Worm (Caenorhabditis elegans) whole organism, late embryonic: ENCODE data around the gene mpz-3.
A peak's percentile ranks its signal among the peaks of the same experiment; 100 is the strongest.

Experiments used
- C08G9.2 ChIP-seq: sonication (generic microtip); optimal IDR thresholded peaks from 2 replicates; lab custom pipeline; 2016; ENCODE audit warnings: mild to moderate bottlenecking, missing genetic modification characterization, moderate library complexity, missing compliant biosample characterization
- C38D4.7 ChIP-seq: fragments of 200-800 bp; sonication (Bioruptor generic); optimal IDR thresholded peaks from 2 replicates; lab custom pipeline; 2018; ENCODE audit warnings: mild to moderate bottlenecking, missing genetic modification characterization, moderate library complexity, missing compliant biosample characterization
- F13H6.1 ChIP-seq: sonication (generic microtip); optimal IDR thresholded peaks from 2 replicates; lab custom pipeline; 2016; ENCODE audit warnings: missing genetic modification characterization, missing compliant biosample characterization
- K02D7.2 ChIP-seq: sonication (generic microtip); optimal IDR thresholded peaks from 2 replicates; lab custom pipeline; 2017; ENCODE audit warnings: mild to moderate bottlenecking, missing genetic modification characterization, missing compliant biosample characterization
- K09A11.1 ChIP-seq: sonication (generic microtip); optimal IDR thresholded peaks from 2 replicates; lab custom pipeline; 2017; ENCODE audit warnings: antibody characterized with exemption, mild to moderate bottlenecking, missing genetic modification characterization, missing compliant biosample characterization; ENCODE audit not compliant: insufficient read depth
- T23F11.4 ChIP-seq: fragments of 200-800 bp; sonication (Bioruptor generic); optimal IDR thresholded peaks from 2 replicates; lab custom pipeline; 2018; ENCODE audit warnings: mild to moderate bottlenecking, missing genetic modification characterization, missing compliant biosample characterization
- Y22D7AL.16 ChIP-seq: sonication (generic microtip); optimal IDR thresholded peaks from 2 replicates; lab custom pipeline; 2016; ENCODE audit warnings: missing genetic modification characterization, missing compliant biosample characterization
- ahr-1 ChIP-seq: sonication (generic microtip); optimal IDR thresholded peaks from 2 replicates; lab custom pipeline; 2016; ENCODE audit warnings: missing genetic modification characterization, missing compliant biosample characterization
- ama-1 ChIP-seq: fragments of 150-350 bp; optimal IDR thresholded peaks from 2 replicates; lab custom pipeline; 2014
- ceh-14 ChIP-seq: sonication (generic microtip); optimal IDR thresholded peaks from 2 replicates; lab custom pipeline; 2016; ENCODE audit warnings: missing genotype, missing genetic modification characterization, missing compliant biosample characterization
- ceh-18 ChIP-seq: sonication (generic microtip); optimal IDR thresholded peaks from 2 replicates; lab custom pipeline; 2016; ENCODE audit warnings: missing genetic modification characterization, missing compliant biosample characterization
- ceh-19 ChIP-seq: fragments of 200-800 bp; sonication (Bioruptor generic); optimal IDR thresholded peaks from 2 replicates; lab custom pipeline; 2018; ENCODE audit warnings: mild to moderate bottlenecking, missing genetic modification characterization, missing compliant biosample characterization
- ceh-2 ChIP-seq: sonication (generic microtip); optimal IDR thresholded peaks from 2 replicates; lab custom pipeline; 2016; ENCODE audit warnings: missing genotype, missing genetic modification characterization, missing compliant biosample characterization
- ceh-30 ChIP-seq: fragments of 150-350 bp; optimal IDR thresholded peaks from 2 replicates; lab custom pipeline; 2014; ENCODE audit warnings: missing biosample characterization, missing genetic modification characterization
- ceh-45 ChIP-seq: fragments of 200-800 bp; sonication (Bioruptor generic); IDR thresholded peaks from 2 replicates; pipeline ENCODE4 v1.3.6; 2022; ENCODE audit warnings: missing genetic modification reagents, missing genetic modification characterization, missing compliant biosample characterization
- ceh-48 ChIP-seq: sonication (generic microtip); optimal IDR thresholded peaks from 2 replicates; lab custom pipeline; 2016; ENCODE audit warnings: missing genetic modification characterization, inconsistent platforms, missing compliant biosample characterization
- ceh-6 ChIP-seq: fragments of 200-800 bp; sonication (Bioruptor generic); optimal IDR thresholded peaks from 2 replicates; lab custom pipeline; 2018; ENCODE audit warnings: mild to moderate bottlenecking, missing genetic modification characterization, missing compliant biosample characterization
- che-1 ChIP-seq: sonication (generic microtip); optimal IDR thresholded peaks from 2 replicates; lab custom pipeline; 2016; ENCODE audit warnings: mild to moderate bottlenecking, missing genetic modification characterization, missing compliant biosample characterization
- elt-2 ChIP-seq: sonication (generic microtip); optimal IDR thresholded peaks from 2 replicates; lab custom pipeline; 2016; ENCODE audit warnings: missing genetic modification reagents, missing genetic modification characterization, missing compliant biosample characterization
- elt-4 ChIP-seq: sonication (generic microtip); optimal IDR thresholded peaks from 2 replicates; lab custom pipeline; 2016; ENCODE audit warnings: missing genetic modification characterization, missing compliant biosample characterization
- ets-4 ChIP-seq: sonication (generic microtip); optimal IDR thresholded peaks from 2 replicates; lab custom pipeline; 2016; ENCODE audit warnings: missing genetic modification characterization, missing compliant biosample characterization
- fkh-10 ChIP-seq: fragments of 150-350 bp; optimal IDR thresholded peaks from 2 replicates; lab custom pipeline; 2014; ENCODE audit warnings: missing biosample characterization, missing genetic modification reagents, missing genetic modification characterization
- fkh-6 ChIP-seq: sonication (generic microtip); optimal IDR thresholded peaks from 2 replicates; lab custom pipeline; 2016; ENCODE audit warnings: missing genetic modification characterization, missing compliant biosample characterization
- hlh-13 ChIP-seq: fragments of 200-800 bp; sonication (Bioruptor generic); optimal IDR thresholded peaks from 2 replicates; lab custom pipeline; 2018; ENCODE audit warnings: mild to moderate bottlenecking, missing genetic modification characterization, missing compliant biosample characterization
- hlh-15 ChIP-seq: sonication (generic microtip); optimal IDR thresholded peaks from 2 replicates; lab custom pipeline; 2016; ENCODE audit warnings: missing genetic modification characterization, missing compliant biosample characterization
- hlh-8 ChIP-seq: sonication (generic microtip); optimal IDR thresholded peaks from 2 replicates; lab custom pipeline; 2016; ENCODE audit warnings: missing genotype, missing genetic modification characterization, missing compliant biosample characterization
- madf-2 ChIP-seq: sonication (generic microtip); optimal IDR thresholded peaks from 2 replicates; lab custom pipeline; 2017; ENCODE audit warnings: missing genetic modification characterization, missing compliant biosample characterization
- nfya-1 ChIP-seq: sonication (generic microtip); optimal IDR thresholded peaks from 2 replicates; lab custom pipeline; 2017; ENCODE audit warnings: missing genetic modification characterization, mild to moderate bottlenecking, missing compliant biosample characterization, antibody characterized with exemption, moderate library complexity
- nhr-11 ChIP-seq: fragments of 150-350 bp; optimal IDR thresholded peaks from 2 replicates; lab custom pipeline; 2014; ENCODE audit warnings: missing biosample characterization, missing genetic modification characterization
- pag-3 ChIP-seq: sonication (generic microtip); optimal IDR thresholded peaks from 2 replicates; lab custom pipeline; 2016; ENCODE audit warnings: missing compliant biosample characterization, missing genetic modification characterization, borderline replicate concordance
- pat-9 ChIP-seq: fragments of 200-800 bp; sonication (Bioruptor generic); optimal IDR thresholded peaks from 2 replicates; lab custom pipeline; 2018; ENCODE audit warnings: mild to moderate bottlenecking, missing genetic modification characterization, moderate library complexity, missing compliant biosample characterization
- pax-1 ChIP-seq: fragments of 150-350 bp; optimal IDR thresholded peaks from 2 replicates; lab custom pipeline; 2014; ENCODE audit warnings: missing biosample characterization, missing genetic modification characterization
- pros-1 ChIP-seq: fragments of 150-350 bp; optimal IDR thresholded peaks from 2 replicates; lab custom pipeline; 2014; ENCODE audit warnings: missing biosample characterization, missing genetic modification reagents, missing genetic modification characterization
- ref-2 ChIP-seq: sonication (generic microtip); optimal IDR thresholded peaks from 2 replicates; lab custom pipeline; 2016; ENCODE audit warnings: missing genetic modification characterization, missing compliant biosample characterization
- sdc-2 ChIP-seq: sonication (generic microtip); optimal IDR thresholded peaks from 2 replicates; lab custom pipeline; 2016; ENCODE audit warnings: missing genotype, missing genetic modification characterization, missing compliant biosample characterization
- sox-2 ChIP-seq: fragments of 200-800 bp; sonication (Bioruptor generic); IDR thresholded peaks from 2 replicates; pipeline ENCODE4 v1.3.6; 2022; ENCODE audit warnings: missing genetic modification reagents, missing genetic modification characterization, missing compliant biosample characterization
- tbx-7 ChIP-seq: sonication (generic microtip); optimal IDR thresholded peaks from 2 replicates; lab custom pipeline; 2016; ENCODE audit warnings: missing genotype, missing genetic modification characterization, missing compliant biosample characterization
- ttx-3 ChIP-seq: sonication (generic microtip); optimal IDR thresholded peaks from 2 replicates; lab custom pipeline; 2016; ENCODE audit warnings: missing genetic modification reagents, missing genetic modification characterization, missing compliant biosample characterization
- unc-42 ChIP-seq: sonication (generic microtip); optimal IDR thresholded peaks from 2 replicates; lab custom pipeline; 2016; ENCODE audit warnings: missing genotype, missing genetic modification characterization, missing compliant biosample characterization
- unc-86 ChIP-seq: sonication (generic microtip); optimal IDR thresholded peaks from 2 replicates; lab custom pipeline; 2016; ENCODE audit warnings: missing genetic modification characterization, missing compliant biosample characterization
- zip-5 ChIP-seq: sonication (generic microtip); optimal IDR thresholded peaks from 2 replicates; lab custom pipeline; 2016; ENCODE audit warnings: missing genetic modification characterization, missing compliant biosample characterization

The mpz-3 gene

ce11 chrII:6588605-6589292 is 23.6 kb upstream of the mpz-3 start, which contains the start of gene icd-1 (continued):
- TF ChIP-seq che-1 (tag; lab: Kevin White, UChicago) (no peak), ceh-2 (tag; lab: Kevin White, UChicago) (no peak), pros-1 (tag; lab: Kevin White, UChicago) (peak; percentile 59), C38D4.7 (GFP tag; lab: Kevin White, UChicago) (no peak), pag-3 (tag; lab: Kevin White, UChicago) (no peak), madf-2 (no peak), nhr-11 (peak; percentile 66), elt-2 (tag; lab: Kevin White, UChicago) (peak; percentile 66), unc-42 (tag; lab: Kevin White, UChicago) (peak; percentile 74), T23F11.4 (no peak), unc-86 (peak; percentile 39), zip-5 (tag; lab: Kevin White, UChicago) (no peak), pat-9 (tag; lab: Kevin White, UChicago) (no peak), nfya-1 (peak; percentile 96), Y22D7AL.16 (no peak), C08G9.2 (peak; percentile 7), sox-2 (GFP tag; lab: Robert Waterston, UW) (peak; percentile 4; the same call in 1 of the 2 replicates), elt-4 (no peak), hlh-8 (tag; lab: Kevin White, UChicago) (no peak), ets-4 (tag; lab: Kevin White, UChicago) (no peak), ahr-1 (tag; lab: Kevin White, UChicago) (no peak), K09A11.1 (tag; lab: Kevin White, UChicago) (peak; percentile 60), fkh-6 (tag; lab: Kevin White, UChicago) (no peak), ceh-48 (tag; lab: Kevin White, UChicago) (peak; percentile 17), hlh-13 (GFP tag; lab: Kevin White, UChicago) (no peak), fkh-10 (GFP tag; lab: Kevin White, UChicago) (no peak), ceh-14 (tag; lab: Kevin White, UChicago) (peak; percentile 68), ceh-6 (GFP tag; lab: Kevin White, UChicago) (no peak), hlh-15 (no peak), ref-2 (tag; lab: Kevin White, UChicago) (peak; percentile 78), sdc-2 (tag; lab: Kevin White, UChicago) (no peak), F13H6.1 (tag; lab: Kevin White, UChicago) (no peak), ama-1 (lab: Kevin White, UChicago) (no peak), ceh-45 (no peak), ceh-18 (peak; percentile 93), pax-1 (tag; lab: Kevin White, UChicago) (peak; percentile 87), ceh-19 (no peak), tbx-7 (tag; lab: Kevin White, UChicago) (no peak), ceh-30 (tag; lab: Kevin White, UChicago) (peak; percentile 82), ttx-3 (no peak), K02D7.2 (tag; lab: Kevin White, UChicago) (no peak)

ce11 chrII:6587264-6587870 is 22.2 kb upstream of the mpz-3 start, which contains the start of gene C56C10.7:
C56C10.7 (minus strand) TSS chrII:6587575.
- TF ChIP-seq pax-1 (tag; lab: Kevin White, UChicago) (no peak), ama-1 (lab: Kevin White, UChicago) (peak; percentile 43)
